Worm (Caenorhabditis elegans) whole organism, mixed stage, embryonic: Measurements from ENCODE around the gene gsnl-1.

Experiments used
- M03D4.4 ChIP-seq: sonication (generic microtip); optimal IDR thresholded peaks from 2 replicates; lab custom pipeline; 2017; ENCODE audit warnings: mild to moderate bottlenecking, missing genetic modification characterization, missing compliant biosample characterization
- bed-3 ChIP-seq: fragments of 200-800 bp; sonication (Bioruptor generic); optimal IDR thresholded peaks from 3 replicates; lab custom pipeline; 2018; ENCODE audit warnings: mild to moderate bottlenecking, missing genetic modification characterization, moderate library complexity, missing compliant biosample characterization
- blmp-1 ChIP-seq: fragments of 150-350 bp; optimal IDR thresholded peaks from 2 replicates; lab custom pipeline; 2014; ENCODE audit warnings: missing biosample characterization, missing genetic modification characterization
- ceh-43 ChIP-seq: fragments of 200-800 bp; sonication (Bioruptor generic); optimal IDR thresholded peaks from 2 replicates; lab custom pipeline; 2018; ENCODE audit warnings: mild to moderate bottlenecking, missing genetic modification characterization, moderate library complexity, missing compliant biosample characterization
- ceh-83 ChIP-seq: fragments of 200-800 bp; sonication (Bioruptor generic); optimal IDR thresholded peaks from 2 replicates; lab custom pipeline; 2018; ENCODE audit warnings: mild to moderate bottlenecking, missing genetic modification characterization, missing compliant biosample characterization
- cnd-1 ChIP-seq: fragments of 200-800 bp; sonication (Bioruptor generic); optimal IDR thresholded peaks from 2 replicates; lab custom pipeline; 2018; ENCODE audit warnings: mild to moderate bottlenecking, missing genetic modification characterization, missing compliant biosample characterization
- drap-1 ChIP-seq: fragments of 200-800 bp; sonication (Bioruptor generic); optimal IDR thresholded peaks from 3 replicates; lab custom pipeline; 2018; ENCODE audit warnings: mild to moderate bottlenecking, missing genetic modification characterization, missing compliant biosample characterization
- elt-1 ChIP-seq: sonication (generic microtip); optimal IDR thresholded peaks from 2 replicates; lab custom pipeline; 2017; ENCODE audit warnings: missing genetic modification characterization, mild to moderate bottlenecking, missing compliant biosample characterization, antibody characterized with exemption, moderate library complexity, borderline replicate concordance; ENCODE audit not compliant: insufficient read depth
- elt-3 ChIP-seq: fragments of 150-350 bp; optimal IDR thresholded peaks from 2 replicates; lab custom pipeline; 2014; ENCODE audit warnings: missing biosample characterization, missing genetic modification characterization
- flh-1 ChIP-seq: fragments of 200-800 bp; sonication (Bioruptor generic); optimal IDR thresholded peaks from 2 replicates; lab custom pipeline; 2018; ENCODE audit warnings: mild to moderate bottlenecking, missing genetic modification characterization, moderate library complexity, missing compliant biosample characterization
- ham-2 ChIP-seq: fragments of 200-800 bp; sonication (Bioruptor generic); optimal IDR thresholded peaks from 2 replicates; lab custom pipeline; 2018; ENCODE audit warnings: mild to moderate bottlenecking, missing genetic modification characterization, missing compliant biosample characterization
- hlh-1 ChIP-seq: fragments of 150-350 bp; optimal IDR thresholded peaks from 2 replicates; lab custom pipeline; 2014; ENCODE audit warnings: missing biosample characterization, missing genetic modification reagents, missing genetic modification characterization
- lin-13 ChIP-seq: fragments of 150-350 bp; optimal IDR thresholded peaks from 2 replicates; lab custom pipeline; 2014; ENCODE audit warnings: missing biosample characterization, missing genetic modification characterization
- lin-32 ChIP-seq: fragments of 200-800 bp; sonication (Bioruptor generic); optimal IDR thresholded peaks from 2 replicates; lab custom pipeline; 2018; ENCODE audit warnings: mild to moderate bottlenecking, missing genetic modification characterization, missing compliant biosample characterization
- lsy-2 ChIP-seq: fragments of 150-350 bp; optimal IDR thresholded peaks from 2 replicates; lab custom pipeline; 2014; ENCODE audit warnings: missing biosample characterization, missing genetic modification characterization
- mab-5 ChIP-seq: fragments of 150-350 bp; optimal IDR thresholded peaks from 2 replicates; lab custom pipeline; 2014; ENCODE audit warnings: missing biosample characterization, missing genetic modification characterization
- mep-1 ChIP-seq: fragments of 150-350 bp; optimal IDR thresholded peaks from 2 replicates; lab custom pipeline; 2017; ENCODE audit warnings: missing biosample characterization, missing genetic modification reagents, missing genetic modification characterization, inconsistent platforms
- mls-2 ChIP-seq: sonication (generic microtip); optimal IDR thresholded peaks from 2 replicates; lab custom pipeline; 2016; ENCODE audit warnings: mild to moderate bottlenecking, missing genetic modification characterization, moderate library complexity, missing compliant biosample characterization
- nhr-12 ChIP-seq: fragments of 150-350 bp; optimal IDR thresholded peaks from 2 replicates; lab custom pipeline; 2014; ENCODE audit warnings: missing biosample characterization, missing genetic modification characterization
- nhr-2 ChIP-seq: fragments of 150-350 bp; optimal IDR thresholded peaks from 2 replicates; lab custom pipeline; 2014; ENCODE audit warnings: missing biosample characterization, missing genetic modification characterization
- nhr-237 ChIP-seq: fragments of 150-350 bp; optimal IDR thresholded peaks from 2 replicates; lab custom pipeline; 2014; ENCODE audit warnings: missing biosample characterization, missing genetic modification characterization
- nhr-28 ChIP-seq: fragments of 150-350 bp; optimal IDR thresholded peaks from 2 replicates; lab custom pipeline; 2014; ENCODE audit warnings: missing biosample characterization, missing genetic modification characterization
- nhr-76 ChIP-seq: sonication (generic microtip); optimal IDR thresholded peaks from 2 replicates; lab custom pipeline; 2017; ENCODE audit warnings: missing biosample characterization, missing genetic modification characterization
- pha-4 ChIP-seq: fragments of 150-350 bp; optimal IDR thresholded peaks from 2 replicates; lab custom pipeline; 2018; ENCODE audit warnings: missing biosample characterization, missing genetic modification reagents, missing genetic modification characterization
- sem-2 ChIP-seq: fragments of 200-800 bp; sonication (Bioruptor generic); optimal IDR thresholded peaks from 2 replicates; lab custom pipeline; 2018; ENCODE audit warnings: mild to moderate bottlenecking, missing genetic modification characterization, missing compliant biosample characterization
- snpc-4 ChIP-seq: fragments of 150-350 bp; optimal IDR thresholded peaks from 2 replicates; lab custom pipeline; 2014; ENCODE audit warnings: missing biosample characterization, missing genetic modification characterization
- sptf-1 ChIP-seq: sonication (generic microtip); optimal IDR thresholded peaks from 2 replicates; lab custom pipeline; 2017; ENCODE audit warnings: mild to moderate bottlenecking, missing genetic modification characterization, moderate library complexity, missing compliant biosample characterization
- tbx-8 ChIP-seq: fragments of 200-800 bp; sonication (Bioruptor generic); optimal IDR thresholded peaks from 2 replicates; lab custom pipeline; 2018; ENCODE audit warnings: mild to moderate bottlenecking, missing genetic modification characterization, moderate library complexity, missing compliant biosample characterization
- unc-120 ChIP-seq: sonication (generic microtip); optimal IDR thresholded peaks from 2 replicates; lab custom pipeline; 2017; ENCODE audit warnings: missing genetic modification characterization, missing compliant biosample characterization; ENCODE audit not compliant: poor library complexity, severe bottlenecking
- unc-39 ChIP-seq: fragments of 150-350 bp; optimal IDR thresholded peaks from 2 replicates; lab custom pipeline; 2014; ENCODE audit warnings: missing biosample characterization, missing genetic modification characterization
- unc-62 ChIP-seq: fragments of 150-350 bp; optimal IDR thresholded peaks from 2 replicates; lab custom pipeline; 2014; ENCODE audit warnings: missing biosample characterization, missing genetic modification reagents, missing genetic modification characterization
- ztf-11 ChIP-seq: fragments of 150-350 bp; optimal IDR thresholded peaks from 2 replicates; lab custom pipeline; 2014; ENCODE audit warnings: missing biosample characterization, missing genetic modification characterization

Gene gsnl-1

DNA sequence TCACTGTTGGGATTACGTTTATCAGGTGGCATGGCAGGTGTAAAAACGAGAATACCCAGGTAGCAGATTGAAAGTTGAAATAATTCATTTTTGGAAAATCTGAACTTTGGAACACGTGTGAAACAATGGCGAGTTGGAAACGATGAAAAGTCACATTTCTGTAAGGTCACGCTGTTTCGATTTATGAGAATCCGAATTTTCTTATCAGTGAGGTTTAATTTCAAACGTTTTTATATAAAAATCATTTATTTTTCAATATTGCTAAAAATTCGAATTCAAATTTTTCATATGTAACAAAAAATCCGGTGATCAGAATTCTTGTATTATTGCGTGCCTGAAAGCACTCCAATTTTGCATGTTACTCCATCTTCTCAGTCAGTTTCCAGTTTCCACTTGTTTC, 34.2 kb upstream of the gsnl-1 start, which contains the start of gene F07D3.3:
F07D3.3 (minus strand) TSS at position 101 of the 400 bp plus-strand sequence.
- TF ChIP-seq sptf-1 (no peak), lsy-2 (tag; lab: Kevin White, UChicago) (no peak), ceh-43 (no peak), nhr-2 (tag; lab: Kevin White, UChicago) (no peak), unc-120 (tag; lab: Kevin White, UChicago) (no peak), unc-39 (tag; lab: Kevin White, UChicago) (no peak), pha-4 (no peak)
- TF ChIP-seq, all 35 proteins: peak for 0

DNA sequence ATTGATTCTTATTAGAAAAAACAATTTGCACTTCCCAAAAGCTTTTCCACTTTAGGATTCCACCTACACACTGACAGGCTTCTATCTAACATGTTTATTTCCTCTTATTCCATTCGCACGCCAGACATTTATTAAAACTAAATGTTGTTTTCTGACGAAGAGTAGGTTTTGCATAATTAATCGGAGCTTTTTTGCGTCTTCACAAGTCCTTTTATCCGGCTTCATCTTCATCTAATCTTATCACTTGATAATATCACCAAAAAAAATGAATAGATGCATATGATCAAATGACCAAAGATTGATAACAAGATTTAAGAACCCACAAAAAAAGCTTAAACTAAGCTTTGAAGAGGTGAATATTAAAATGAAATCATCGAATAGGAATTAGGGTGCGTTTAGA, 31.3 kb upstream of the gsnl-1 start:
- TF ChIP-seq ceh-83 (GFP tag; lab: Kevin White, UChicago) (no peak), lin-13 (no peak), sem-2 (GFP tag; lab: Kevin White, UChicago) (no peak), pha-4 (no peak), ham-2 (GFP tag; lab: Kevin White, UChicago) (no peak), hlh-1 (tag; lab: Kevin White, UChicago) (no peak), nhr-2 (tag; lab: Kevin White, UChicago) (no peak)

DNA sequence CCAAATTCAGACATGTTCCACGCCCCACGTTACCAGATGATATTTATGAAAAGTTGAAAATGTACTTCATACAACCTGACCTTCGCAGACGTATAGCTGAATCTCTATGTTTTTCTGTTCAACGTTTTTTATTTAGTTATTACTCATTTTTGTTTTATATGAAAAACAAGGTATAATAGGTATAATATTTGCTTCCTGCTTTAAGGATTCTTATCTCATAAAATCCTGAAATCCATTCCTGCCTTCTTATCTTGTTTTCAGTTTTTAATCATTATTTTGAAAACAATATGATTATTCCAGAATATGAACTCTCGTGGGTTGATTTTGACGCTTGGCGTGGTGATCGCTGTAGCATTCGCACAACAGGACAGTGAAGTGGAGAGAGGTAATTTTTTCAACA, 25.2 kb upstream of the gsnl-1 start, which contains the start of gene flp-6:
flp-6 (plus strand) TSS at position 301 of the 400 bp plus-strand sequence.
- TF ChIP-seq nhr-28 (tag; lab: Kevin White, UChicago) = no peak
- TF ChIP-seq mls-2 (tag; lab: Kevin White, UChicago) = no peak
- TF ChIP-seq sptf-1 = no peak
- TF ChIP-seq cnd-1 (tag; lab: Kevin White, UChicago) = no peak
- TF ChIP-seq snpc-4 = no peak
- no peak for TF ChIP-seq unc-39 (tag; lab: Kevin White, UChicago)
- no peak for TF ChIP-seq lin-32 (GFP tag; lab: Kevin White, UChicago)
- no peak for TF ChIP-seq nhr-237 (tag; lab: Kevin White, UChicago)
- TF ChIP-seq unc-62 = no peak
- TF ChIP-seq bed-3 (GFP tag; lab: Kevin White, UChicago) = no peak
- TF ChIP-seq ztf-11 (tag; lab: Kevin White, UChicago) = no peak

DNA sequence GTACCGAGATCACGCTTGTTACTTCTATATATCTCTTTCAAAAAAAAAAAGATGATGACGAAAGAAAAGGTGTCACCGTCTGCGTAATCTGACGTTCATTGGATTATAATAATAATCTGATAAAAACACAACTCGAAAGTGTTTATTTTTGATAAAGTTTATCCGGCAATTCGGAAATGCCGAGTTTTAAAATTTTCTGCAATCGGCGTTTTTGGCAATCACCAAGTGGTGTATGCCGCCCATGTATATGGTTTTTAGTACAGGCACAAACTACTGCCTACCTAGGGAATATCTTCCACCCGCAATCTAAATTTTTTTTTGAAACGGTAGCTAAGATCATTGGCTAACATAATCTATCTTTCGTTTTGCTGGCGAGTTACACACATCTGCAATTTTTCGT, 22.9 kb upstream of the gsnl-1 start:
- TF ChIP-seq tbx-8 (GFP tag; lab: Kevin White, UChicago) (no peak), flh-1 (GFP tag; lab: Kevin White, UChicago) (no peak), drap-1 (GFP tag; lab: Kevin White, UChicago) (no peak), ham-2 (GFP tag; lab: Kevin White, UChicago) (no peak), snpc-4 (no peak), lin-32 (GFP tag; lab: Kevin White, UChicago) (no peak), elt-3 (no peak), sem-2 (GFP tag; lab: Kevin White, UChicago) (no peak), nhr-2 (tag; lab: Kevin White, UChicago) (no peak), lin-13 (no peak), M03D4.4 (tag; lab: Kevin White, UChicago) (no peak), mep-1 (tag; lab: Kevin White, UChicago) (no peak), pha-4 (no peak), mab-5 (tag; lab: Kevin White, UChicago) (no peak), ceh-43 (no peak), bed-3 (GFP tag; lab: Kevin White, UChicago) (no peak), nhr-237 (tag; lab: Kevin White, UChicago) (no peak), blmp-1 (tag; lab: Kevin White, UChicago) (no peak), ztf-11 (tag; lab: Kevin White, UChicago) (no peak), nhr-76 (tag; lab: Kevin White, UChicago) (no peak)

DNA sequence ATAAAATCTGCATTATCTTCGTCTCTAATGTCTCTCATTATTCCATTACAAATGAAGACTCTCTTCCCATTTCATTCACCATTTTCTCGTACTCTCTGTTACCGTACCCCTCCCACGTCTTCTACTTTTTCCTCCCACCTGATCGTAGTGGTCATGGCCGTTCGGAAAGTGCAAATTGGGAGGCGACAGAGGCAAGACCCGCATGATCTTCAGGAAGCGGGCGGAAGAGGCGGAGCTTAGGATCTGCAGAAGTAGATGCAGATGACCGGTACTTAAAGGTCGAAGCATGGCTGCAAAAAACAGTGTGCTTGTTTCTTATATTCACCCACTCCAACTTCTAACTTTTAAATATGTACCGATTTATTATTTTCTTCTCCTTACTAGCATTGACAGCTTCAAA, 19.0 kb upstream of the gsnl-1 start, which contains the start of gene nas-3:
nas-3 (plus strand) TSS at position 301 of the 400 bp plus-strand sequence.
- TF ChIP-seq nhr-28 (tag; lab: Kevin White, UChicago) = no peak
- no peak for TF ChIP-seq lin-13
- no peak for TF ChIP-seq tbx-8 (GFP tag; lab: Kevin White, UChicago)
- no peak for TF ChIP-seq elt-1 (tag; lab: Kevin White, UChicago)
- no peak for TF ChIP-seq blmp-1 (tag; lab: Kevin White, UChicago)
- TF ChIP-seq sptf-1 = no peak
- TF ChIP-seq ceh-83 (GFP tag; lab: Kevin White, UChicago) = no peak
- TF ChIP-seq nhr-12 (tag; lab: Kevin White, UChicago) = no peak
- no peak for TF ChIP-seq pha-4
- TF ChIP-seq lsy-2 (tag; lab: Kevin White, UChicago) = no peak
- TF ChIP-seq unc-62 = no peak
- TF ChIP-seq, all 35 proteins: peak for 0
